Worm (Caenorhabditis elegans) whole organism, L1 larva: Measurements from ENCODE around the gene F20D6.8.
A peak's percentile ranks its signal among the peaks of the same experiment; 100 is the strongest.

Experiments
- aly-2 ChIP-seq: fragments of 150-350 bp; optimal IDR thresholded peaks from 2 replicates; lab custom pipeline; 2014; ENCODE audit warnings: missing biosample characterization, missing genetic modification characterization
- ceh-63 ChIP-seq: fragments of 200-800 bp; sonication (Bioruptor generic); optimal IDR thresholded peaks from 2 replicates; lab custom pipeline; 2018; ENCODE audit warnings: mild to moderate bottlenecking, missing genetic modification characterization, missing compliant biosample characterization
- fkh-4 ChIP-seq: sonication (generic microtip); optimal IDR thresholded peaks from 2 replicates; lab custom pipeline; 2016; ENCODE audit warnings: missing compliant biosample characterization, missing genetic modification characterization, borderline replicate concordance
- hlh-4 ChIP-seq: sonication (generic microtip); optimal IDR thresholded peaks from 2 replicates; lab custom pipeline; 2016; ENCODE audit warnings: mild to moderate bottlenecking, missing genetic modification characterization, missing compliant biosample characterization
- hpl-2 ChIP-seq: fragments of 150-350 bp; optimal IDR thresholded peaks from 2 replicates; lab custom pipeline; 2014; ENCODE audit warnings: missing biosample characterization, missing genetic modification reagents, missing genetic modification characterization
- irx-1 ChIP-seq: sonication (generic microtip); optimal IDR thresholded peaks from 2 replicates; lab custom pipeline; 2016; ENCODE audit warnings: missing genetic modification characterization, missing compliant biosample characterization
- lsy-2 ChIP-seq, 2 experiments: fragments of 150-350 bp; optimal IDR thresholded peaks; 2 replicates each; lab custom pipeline; 2014; ENCODE audit warnings: missing biosample characterization in 2 of 2, missing genetic modification characterization in 2 of 2
- nhr-76 ChIP-seq: sonication (generic microtip); optimal IDR thresholded peaks from 2 replicates; lab custom pipeline; 2017; ENCODE audit warnings: missing biosample characterization, missing genetic modification characterization
- unc-130 ChIP-seq: fragments of 150-350 bp; optimal IDR thresholded peaks from 2 replicates; lab custom pipeline; 2017; ENCODE audit warnings: missing biosample characterization, missing genetic modification characterization, inconsistent platforms
- unc-62 ChIP-seq: fragments of 150-350 bp; optimal IDR thresholded peaks from 2 replicates; lab custom pipeline; 2014; ENCODE audit warnings: missing biosample characterization, missing genetic modification reagents, missing genetic modification characterization
- zip-4 ChIP-seq: fragments of 200-800 bp; sonication (Bioruptor generic); optimal IDR thresholded peaks from 2 replicates; lab custom pipeline; 2018; ENCODE audit warnings: mild to moderate bottlenecking, missing genetic modification characterization, moderate library complexity, missing compliant biosample characterization

DNA sequence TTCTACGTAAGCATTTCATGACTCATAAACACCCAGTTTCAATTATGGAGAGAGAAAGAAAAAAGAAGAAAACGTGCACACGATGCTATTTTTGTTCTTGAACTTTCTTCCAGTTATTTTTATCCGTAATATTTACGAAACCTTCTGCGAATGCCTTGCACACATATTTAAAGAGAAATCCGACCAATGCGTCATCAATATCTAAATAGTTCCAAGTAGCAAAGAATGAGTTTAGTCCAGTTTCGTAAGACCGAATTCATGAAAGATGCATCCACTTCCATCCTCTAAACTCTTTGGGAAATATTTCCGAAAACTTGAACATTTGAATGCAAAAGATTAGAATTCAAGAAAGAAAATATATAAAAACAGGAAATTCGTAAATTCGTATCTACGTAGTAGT lies 1.1 kb upstream of the F20D6.8 start:
- TF ChIP-seq unc-62, result no peak
- no peak for TF ChIP-seq ceh-63 (GFP tag; lab: Kevin White, UChicago)
- no peak for TF ChIP-seq irx-1 (tag; lab: Kevin White, UChicago)
- TF ChIP-seq aly-2, result no peak
- TF ChIP-seq lsy-2 (tag; optimal IDR thresholded peaks at IDR 0.05; lab: Kevin White, UChicago), result no peak
- TF ChIP-seq hpl-2, result no peak
- TF ChIP-seq fkh-4 (tag; lab: Kevin White, UChicago), result peak; percentile 19
- TF ChIP-seq unc-130 (tag; lab: Kevin White, UChicago), result no peak
- no peak for TF ChIP-seq zip-4 (GFP tag; lab: Kevin White, UChicago)
- TF ChIP-seq hlh-4 (tag; lab: Kevin White, UChicago), result no peak
- no peak for TF ChIP-seq nhr-76 (tag; lab: Kevin White, UChicago)
